Fruit fly (Drosophila melanogaster): ENCODE results near the gene promL.

dm6 chr3L:3157651-3158050 is 30.1 kb upstream of the promL start:
- TF ChIP-seq h (optimal IDR thresholded peaks at IDR 0.05) (no peak), psq (optimal IDR thresholded peaks at IDR 0.05) (no peak)

Data from Kc167 (cell line).